Fruit fly (Drosophila melanogaster) Kc167 (cell line): ENCODE data around the gene CG31516.

Experiments
- Myc ChIP-seq: fragments of >200 bp; optimal IDR thresholded peaks from 2 replicates; lab custom pipeline; 2017; ENCODE audit warnings: missing external identifiers
- h ChIP-seq: fragments of >200 bp; optimal IDR thresholded peaks from 3 replicates; lab custom pipeline; 2018; ENCODE audit warnings: missing external identifiers
- insv ChIP-seq: fragments of >200 bp; optimal IDR thresholded peaks from 3 replicates; lab custom pipeline; 2018; ENCODE audit warnings: missing external identifiers
- ttk ChIP-seq: sonication (Bioruptor generic); optimal IDR thresholded peaks from 2 replicates; lab custom pipeline; 2017; ENCODE audit warnings: missing external identifiers

- no peak for TF ChIP-seq Myc (lab: Kevin White, UChicago)
- no peak for TF ChIP-seq ttk (lab: Kevin White, UChicago)
- TF ChIP-seq insv (lab: Kevin White, UChicago): no peak
- no peak for TF ChIP-seq h
These were observed 48.4 kb upstream of the CG31516 start for dm6 chr3R:4268339-4268738.
